Worm (Caenorhabditis elegans) whole organism, dauer: ENCODE results near the gene srab-16.

Source experiments
- unc-62 ChIP-seq: sonication (generic microtip); optimal IDR thresholded peaks from 2 replicates; lab custom pipeline; 2017; ENCODE audit warnings: missing biosample characterization, missing genetic modification reagents, missing genetic modification characterization

srab-16 gene

ce11 chrV:826097-826496 lies 43.6 kb downstream of the srab-16 start, which contains the start of gene F41H8.2:
Gene F41H8.2, plus strand, starts transcription at chrV:826397.
- no peak for TF ChIP-seq unc-62 (GFP tag; lab: Kevin White, UChicago)

DNA sequence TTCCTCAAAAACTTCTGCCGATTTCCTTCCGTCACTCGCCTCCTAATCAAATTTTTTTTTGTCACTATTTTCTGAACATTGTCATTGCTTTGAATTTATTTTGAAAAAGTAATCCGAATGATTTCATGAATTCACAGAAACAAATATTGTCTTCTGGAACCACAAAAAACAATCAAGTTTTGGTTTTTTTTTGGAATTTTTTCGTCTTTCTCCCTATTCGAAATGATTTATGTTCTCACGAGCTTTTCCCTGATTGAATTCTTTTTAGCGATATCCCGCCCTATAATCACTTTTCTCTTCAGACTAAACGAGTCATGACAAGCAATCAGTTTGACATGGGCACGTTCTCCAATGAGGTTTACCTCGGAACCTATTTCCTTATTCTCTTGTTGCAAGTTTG lies 50.8 kb downstream of the srab-16 start, which contains the start of gene F41H8.1:
Gene F41H8.1, plus strand, starts transcription at position 301 of the 400 bp plus-strand sequence.
- no peak for TF ChIP-seq unc-62 (GFP tag; lab: Kevin White, UChicago)
